Worm (Caenorhabditis elegans): Measurements from ENCODE around the gene egl-1.

DNA sequence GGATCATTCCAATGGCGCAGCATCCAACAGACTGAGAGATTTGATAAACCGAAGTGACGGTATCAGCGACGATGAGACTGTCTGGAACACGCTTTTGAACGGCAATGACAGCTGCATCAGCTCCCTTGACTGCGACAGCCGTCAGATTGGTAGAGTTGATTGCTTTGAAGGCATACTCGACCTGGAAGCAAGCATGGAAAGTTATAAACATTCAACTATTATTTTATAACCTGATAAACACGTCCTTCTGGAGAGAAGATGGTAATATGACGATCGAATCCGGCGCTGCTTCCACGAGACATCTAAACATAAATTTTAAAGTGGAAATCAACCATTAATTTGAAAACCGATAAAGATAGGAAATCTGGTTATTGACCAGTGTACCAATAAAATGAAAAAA, 9.8 kb downstream of the egl-1 start, which contains the start of gene pas-1:
- TF ChIP-seq aly-1 (tag; optimal IDR thresholded peaks at IDR 0.05) (no peak), tbx-11 (GFP tag; IDR thresholded peaks at IDR 0.05) (no peak), flt-1 (GFP tag; IDR thresholded peaks at IDR 0.05) (no peak), ama-1 (optimal IDR thresholded peaks at IDR 0.05) (no peak), hnd-1 (tag; optimal IDR thresholded peaks at IDR 0.05) (no peak)
